Worm (Caenorhabditis elegans): ENCODE measurements around the gene H27A22.1.

- TF ChIP-seq ztf-4 (tag; optimal IDR thresholded peaks at IDR 0.05), result no peak
- no peak for TF ChIP-seq nhr-12 (tag; optimal IDR thresholded peaks at IDR 0.05)
- TF ChIP-seq nhr-11 (tag; optimal IDR thresholded peaks at IDR 0.05), result no peak
- no peak for TF ChIP-seq dmd-4 (tag; optimal IDR thresholded peaks at IDR 0.05)
- no peak for TF ChIP-seq ceh-82 (tag; optimal IDR thresholded peaks at IDR 0.05)
- TF ChIP-seq mdl-1 (tag; optimal IDR thresholded peaks at IDR 0.05), result no peak
- TF ChIP-seq lin-13 (GFP tag; optimal IDR thresholded peaks at IDR 0.05), result no peak
- TF ChIP-seq nhr-237 (tag; optimal IDR thresholded peaks at IDR 0.05), result no peak
Measured at ce11 chrV:10562817-10563216, 39.5 kb upstream of the H27A22.1 start.
